Worm (Caenorhabditis elegans) whole organism, young adult: ENCODE results near the gene mec-7.

ENCODE experiments used
- F22D6.2 ChIP-seq: sonication (generic microtip); optimal IDR thresholded peaks from 2 replicates; lab custom pipeline; 2016; ENCODE audit warnings: mild to moderate bottlenecking, missing genetic modification characterization, missing compliant biosample characterization
- F52B5.7 ChIP-seq: sonication (generic microtip); optimal IDR thresholded peaks from 2 replicates; lab custom pipeline; 2016; ENCODE audit warnings: mild to moderate bottlenecking, missing genetic modification characterization, missing compliant biosample characterization
- ceh-58 ChIP-seq: fragments of 200-800 bp; sonication (Bioruptor generic); IDR thresholded peaks from 2 replicates; pipeline ENCODE4 v1.3.6; 2022; ENCODE audit warnings: missing genetic modification characterization, missing compliant biosample characterization
- lsy-27 ChIP-seq: sonication (generic microtip); optimal IDR thresholded peaks from 2 replicates; lab custom pipeline; 2017; ENCODE audit warnings: missing genetic modification characterization, mild to moderate bottlenecking, missing compliant biosample characterization, antibody characterized with exemption, missing genotype, borderline replicate concordance; ENCODE audit not compliant: insufficient read depth
- nhr-90 ChIP-seq: sonication (generic microtip); optimal IDR thresholded peaks from 2 replicates; lab custom pipeline; 2016; ENCODE audit warnings: missing genotype, mild to moderate bottlenecking, missing genetic modification characterization, missing compliant biosample characterization
- sptf-2 ChIP-seq: fragments of 200-800 bp; sonication (Bioruptor generic); optimal IDR thresholded peaks from 2 replicates; lab custom pipeline; 2018; ENCODE audit warnings: mild to moderate bottlenecking, missing genetic modification characterization, missing compliant biosample characterization

DNA sequence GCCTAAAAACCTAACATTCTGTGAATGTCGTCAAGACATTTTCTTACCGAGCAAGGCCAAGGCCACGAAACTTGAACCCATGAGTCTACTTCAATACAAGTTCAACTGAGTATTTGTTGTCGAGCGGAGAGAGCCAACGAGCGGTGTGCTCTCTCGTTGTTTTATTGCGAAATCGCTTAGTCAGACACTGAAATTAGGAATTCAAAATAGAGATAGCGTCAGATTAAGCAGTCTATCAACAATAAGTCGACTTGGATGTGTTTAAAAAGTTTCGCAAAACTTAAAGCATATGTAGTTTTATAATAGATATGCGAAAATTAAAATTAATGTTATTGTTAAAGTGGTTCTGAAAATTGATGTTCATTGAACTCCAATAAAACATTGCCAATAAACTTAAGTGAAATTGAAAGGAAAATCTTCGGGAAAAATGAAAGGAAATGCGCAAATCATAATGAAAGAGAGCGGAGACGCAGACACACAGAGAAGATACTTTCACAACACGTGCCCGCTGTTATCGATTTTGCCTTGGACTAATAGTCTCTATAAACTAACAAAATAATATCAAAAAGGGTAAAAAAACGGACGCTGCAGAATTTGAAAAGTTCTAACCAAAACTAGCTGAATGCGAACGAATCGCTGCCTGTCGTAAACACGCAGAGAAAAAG lies 17.0 kb upstream of the mec-7 start, which contains the start of gene ZK154.6:
- no peak for TF ChIP-seq nhr-90
- TF ChIP-seq sptf-2, result no peak
- TF ChIP-seq F52B5.7 (tag; lab: Kevin White, UChicago), result no peak
- no peak for TF ChIP-seq F22D6.2 (tag; lab: Kevin White, UChicago)
- no peak for TF ChIP-seq ceh-58 (GFP tag; lab: Robert Waterston, UW)
- TF ChIP-seq lsy-27 (tag; lab: Kevin White, UChicago), result no peak
